Fruit fly (Drosophila melanogaster) whole organism, embryonic: ENCODE data around the gene Obp28a.

ENCODE experiments used
- CG10274 ChIP-seq: fragments of 200-800 bp; sonication (Bioruptor generic); optimal IDR thresholded peaks from 3 replicates; lab custom pipeline; 2017; ENCODE audit warnings: missing biosample characterization, mild to moderate bottlenecking, missing genetic modification characterization
- CG17912 ChIP-seq: fragments of 200-800 bp; sonication (Bioruptor generic); optimal IDR thresholded peaks from 2 replicates; lab custom pipeline; 2018; ENCODE audit warnings: missing biosample characterization, mild to moderate bottlenecking, missing genetic modification characterization
- CG4404 ChIP-seq: fragments of 200-800 bp; sonication (Bioruptor generic); IDR thresholded peaks from 2 replicates; pipeline ENCODE4 v1.3.6; 2022; ENCODE audit warnings: missing biosample characterization, missing genetic modification characterization
- Meics ChIP-seq: fragments of 200-800 bp; sonication (Bioruptor generic); optimal IDR thresholded peaks from 2 replicates; lab custom pipeline; 2017; ENCODE audit warnings: missing biosample characterization, mild to moderate bottlenecking, missing genetic modification characterization
- Ravus ChIP-seq: fragments of 200-800 bp; sonication (Bioruptor generic); IDR thresholded peaks from 2 replicates; pipeline ENCODE4 v1.3.6; 2022; ENCODE audit warnings: missing biosample characterization, missing genetic modification characterization
- al ChIP-seq: fragments of 200-800 bp; sonication (Bioruptor generic); IDR thresholded peaks from 2 replicates; pipeline ENCODE4 v1.3.6; 2022; ENCODE audit warnings: missing biosample characterization, missing genetic modification characterization
- cato ChIP-seq: fragments of 200-800 bp; sonication (Bioruptor generic); optimal IDR thresholded peaks from 2 replicates; lab custom pipeline; 2016; ENCODE audit warnings: missing biosample characterization, missing genetic modification characterization, borderline replicate concordance
- oc ChIP-seq: fragments of 200-800 bp; sonication (Bioruptor generic); optimal IDR thresholded peaks from 2 replicates; lab custom pipeline; 2018; ENCODE audit warnings: missing biosample characterization, mild to moderate bottlenecking, missing genetic modification characterization, moderate library complexity

dm6 chr2L:7501743-7502142, 4.6 kb upstream of the Obp28a start:
- no peak for TF ChIP-seq oc
- no peak for TF ChIP-seq Meics (GFP tag; lab: Kevin White, UChicago)
- TF ChIP-seq al (GFP tag; lab: Robert Waterston, UW) = no peak
- no peak for TF ChIP-seq CG10274 (GFP tag; lab: Kevin White, UChicago)
- TF ChIP-seq cato = no peak
- TF ChIP-seq CG17912 (GFP tag; lab: Kevin White, UChicago) = no peak
- no peak for TF ChIP-seq Ravus
- TF ChIP-seq CG4404 = no peak
